Fruit fly (Drosophila melanogaster) whole organism, adult: ENCODE results near the gene hale.

Source experiments
- CG11617 ChIP-seq: fragments of 200-800 bp; sonication (Bioruptor generic); optimal IDR thresholded peaks from 2 replicates; lab custom pipeline; 2017; ENCODE audit warnings: mild to moderate bottlenecking, missing biosample characterization, missing genetic modification reagents, missing genetic modification characterization
- CG12768 ChIP-seq: fragments of 200-800 bp; sonication (Bioruptor generic); optimal IDR thresholded peaks from 2 replicates; lab custom pipeline; 2017; ENCODE audit warnings: missing biosample characterization, missing genetic modification characterization, mild to moderate bottlenecking, moderate library complexity, missing genetic modification reagents
- CG14711 ChIP-seq: fragments of 200-800 bp; sonication (Bioruptor generic); optimal IDR thresholded peaks from 2 replicates; lab custom pipeline; 2018; ENCODE audit warnings: missing biosample characterization, mild to moderate bottlenecking, missing genetic modification characterization, moderate library complexity
- CG1620 ChIP-seq: fragments of 200-800 bp; sonication (Bioruptor generic); optimal IDR thresholded peaks from 2 replicates; lab custom pipeline; 2016; ENCODE audit warnings: missing biosample characterization, missing genetic modification characterization
- CG33017 ChIP-seq: fragments of 200-800 bp; sonication (Bioruptor generic); optimal IDR thresholded peaks from 2 replicates; lab custom pipeline; 2018; ENCODE audit warnings: missing biosample characterization, mild to moderate bottlenecking, missing genetic modification characterization, moderate library complexity
- CG5204 ChIP-seq: fragments of 200-800 bp; sonication (Bioruptor generic); optimal IDR thresholded peaks from 2 replicates; lab custom pipeline; 2016; ENCODE audit warnings: missing biosample characterization, missing genetic modification characterization
- CG7045 ChIP-seq: fragments of 200-800 bp; sonication (Bioruptor generic); optimal IDR thresholded peaks from 2 replicates; lab custom pipeline; 2017; ENCODE audit warnings: missing biosample characterization, mild to moderate bottlenecking, missing genetic modification characterization
- CG7101 ChIP-seq: fragments of 200-800 bp; sonication (Bioruptor generic); optimal IDR thresholded peaks from 2 replicates; lab custom pipeline; 2018; ENCODE audit warnings: missing biosample characterization, mild to moderate bottlenecking, missing genetic modification characterization, moderate library complexity
- Clk ChIP-seq: fragments of 200-800 bp; sonication (Bioruptor generic); optimal IDR thresholded peaks from 2 replicates; lab custom pipeline; 2017; ENCODE audit warnings: missing biosample characterization, missing genetic modification characterization
- Crg-1 ChIP-seq: fragments of 200-800 bp; sonication (Bioruptor generic); optimal IDR thresholded peaks from 2 replicates; lab custom pipeline; 2016; ENCODE audit warnings: missing biosample characterization, missing genetic modification characterization
- Hr96 ChIP-seq: fragments of 200-800 bp; sonication (Bioruptor generic); optimal IDR thresholded peaks from 2 replicates; lab custom pipeline; 2016; ENCODE audit warnings: missing biosample characterization, missing genetic modification characterization
- Mnt ChIP-seq: fragments of 200-800 bp; sonication (Bioruptor generic); optimal IDR thresholded peaks from 2 replicates; lab custom pipeline; 2016; ENCODE audit warnings: missing biosample characterization, mild to moderate bottlenecking, missing genetic modification characterization
- bab1 ChIP-seq: fragments of 200-800 bp; sonication (Bioruptor generic); optimal IDR thresholded peaks from 3 replicates; lab custom pipeline; 2019; ENCODE audit warnings: missing biosample characterization, mild to moderate bottlenecking, missing genetic modification characterization, moderate library complexity
- cic ChIP-seq: fragments of 200-800 bp; sonication (Bioruptor generic); optimal IDR thresholded peaks from 2 replicates; lab custom pipeline; 2017; ENCODE audit warnings: missing biosample characterization, mild to moderate bottlenecking, missing genetic modification characterization, moderate library complexity
- cnc ChIP-seq, 2 experiments: fragments of >200 bp; optimal IDR thresholded peaks; 2 replicates each; lab custom pipeline; 2017
- kay ChIP-seq: fragments of 200-800 bp; sonication (Bioruptor generic); peaks from one replicate; lab custom pipeline; 2016; ENCODE audit warnings: missing biosample characterization, missing genetic modification characterization, borderline replicate concordance
- ovo ChIP-seq: fragments of 200-800 bp; sonication (Bioruptor generic); optimal IDR thresholded peaks from 2 replicates; lab custom pipeline; 2016; ENCODE audit warnings: missing biosample characterization, missing genetic modification characterization
- pad ChIP-seq: fragments of 200-800 bp; sonication (Bioruptor generic); optimal IDR thresholded peaks from 3 replicates; lab custom pipeline; 2017; ENCODE audit warnings: missing biosample characterization, missing genetic modification characterization, mild to moderate bottlenecking, moderate library complexity, missing genetic modification reagents
- tj ChIP-seq: fragments of 200-800 bp; sonication (Bioruptor generic); optimal IDR thresholded peaks from 3 replicates; lab custom pipeline; 2017; ENCODE audit warnings: missing biosample characterization, mild to moderate bottlenecking, missing genetic modification characterization, moderate library complexity
- toe ChIP-seq: fragments of 200-800 bp; sonication (Bioruptor generic); optimal IDR thresholded peaks from 2 replicates; lab custom pipeline; 2016; ENCODE audit warnings: missing biosample characterization, missing genetic modification characterization

The hale gene

dm6 chr3L:19985768-19986167 is at the start of gene hale, which contains the start of gene schuy:
Gene hale, minus strand, starts transcription at chr3L:19985868.
Gene schuy, plus strand, starts transcription at chr3L:19986093.
- TF ChIP-seq CG5204: no peak
- TF ChIP-seq Mnt (GFP tag; lab: Kevin White, UChicago): no peak
- TF ChIP-seq kay (GFP tag; lab: Kevin White, UChicago): peak; percentile 6
- no peak for TF ChIP-seq tj (GFP tag; lab: Kevin White, UChicago)
- no peak for TF ChIP-seq CG14711 (tag; lab: Kevin White, UChicago)
- TF ChIP-seq toe (GFP tag; lab: Kevin White, UChicago): no peak
- no peak for TF ChIP-seq cic (GFP tag; lab: Kevin White, UChicago)
- no peak for TF ChIP-seq CG7101
- TF ChIP-seq CG7045: no peak

dm6 chr3L:20028753-20029152 is 43.1 kb upstream of the hale start, which contains the start of gene Lamtor1:
Gene Lamtor1, minus strand, starts transcription at chr3L:20029020.
- peak; percentile 27 for TF ChIP-seq bab1 (GFP tag; lab: Kevin White, UChicago)
- no peak for TF ChIP-seq kay (GFP tag; lab: Kevin White, UChicago)

dm6 chr3L:20027735-20028134 is 42.1 kb upstream of the hale start, which contains the start of gene CG14183:
Gene CG14183, minus strand, starts transcription at chr3L:20027835.
- no peak for TF ChIP-seq cnc (optimal IDR thresholded peaks at IDR 0.05; lab: Kevin White, UChicago)
- TF ChIP-seq CG7101: no peak
- no peak for TF ChIP-seq CG33017 (tag; lab: Kevin White, UChicago)
- TF ChIP-seq bab1 (GFP tag; lab: Kevin White, UChicago): no peak
- no peak for TF ChIP-seq CG7045

dm6 chr3L:20006269-20007265 is 20.9 kb upstream of the hale start:
- peak; percentile 32 for TF ChIP-seq bab1 (GFP tag; lab: Kevin White, UChicago)
- TF ChIP-seq CG7101: no peak
- peak; percentile 14 for TF ChIP-seq tj (GFP tag; lab: Kevin White, UChicago)

dm6 chr3L:20005033-20005782 is 19.5 kb upstream of the hale start, which contains the start of gene kug:
Gene kug, plus strand, starts transcription at chr3L:20005301.
- no peak for TF ChIP-seq Crg-1 (GFP tag; lab: Kevin White, UChicago)
- peak; percentile 79 for TF ChIP-seq pad

dm6 chr3L:20004442-20004869 is 18.8 kb upstream of the hale start:
- TF ChIP-seq CG12768 (GFP tag; lab: Kevin White, UChicago) (no peak), CG1620 (GFP tag; lab: Kevin White, UChicago) (no peak), CG11617 (GFP tag; lab: Kevin White, UChicago) (no peak), kay (GFP tag; lab: Kevin White, UChicago) (no peak), pad (no peak), cic (GFP tag; lab: Kevin White, UChicago) (no peak), CG5204 (no peak), bab1 (GFP tag; lab: Kevin White, UChicago) (no peak), Crg-1 (GFP tag; lab: Kevin White, UChicago) (no peak), tj (GFP tag; lab: Kevin White, UChicago) (no peak), Mnt (GFP tag; lab: Kevin White, UChicago) (no peak), cnc (optimal IDR thresholded peaks at IDR 0.05; lab: Kevin White, UChicago) (no peak), toe (GFP tag; lab: Kevin White, UChicago) (no peak), ovo (no peak), Hr96 (no peak)

- TF ChIP-seq Clk (no peak), kay (GFP tag; lab: Kevin White, UChicago) (no peak), cic (GFP tag; lab: Kevin White, UChicago) (no peak), Mnt (GFP tag; lab: Kevin White, UChicago) (no peak), CG11617 (GFP tag; lab: Kevin White, UChicago) (no peak), bab1 (GFP tag; lab: Kevin White, UChicago) (no peak), CG1620 (GFP tag; lab: Kevin White, UChicago) (no peak), Hr96 (no peak), CG12768 (GFP tag; lab: Kevin White, UChicago) (no peak), cnc (optimal IDR thresholded peaks at IDR 0.05; lab: Kevin White, UChicago) (no peak), pad (no peak), ovo (no peak), CG7101 (no peak), toe (GFP tag; lab: Kevin White, UChicago) (no peak), CG14711 (tag; lab: Kevin White, UChicago) (no peak), Crg-1 (GFP tag; lab: Kevin White, UChicago) (no peak), CG5204 (no peak), CG7045 (no peak), CG33017 (tag; lab: Kevin White, UChicago) (no peak)
These were observed 17.5 kb upstream of the hale start for dm6 chr3L:20003235-20003493.
